Fruit fly (Drosophila melanogaster) whole organism, pupa: ENCODE data around the gene CG2972.
A peak's percentile ranks its signal among the peaks of the same experiment; 100 is the strongest.

Source experiments
- CG13204 ChIP-seq: fragments of 200-800 bp; sonication (Bioruptor generic); optimal IDR thresholded peaks from 2 replicates; lab custom pipeline; 2018; ENCODE audit warnings: missing biosample characterization, mild to moderate bottlenecking, missing genetic modification characterization, moderate library complexity
- CG14655 ChIP-seq: fragments of 200-800 bp; sonication (Bioruptor generic); optimal IDR thresholded peaks from 3 replicates; lab custom pipeline; 2017; ENCODE audit warnings: mild to moderate bottlenecking, missing biosample characterization, missing genetic modification reagents, missing genetic modification characterization
- CG34367 ChIP-seq: fragments of 200-800 bp; sonication (Bioruptor generic); optimal IDR thresholded peaks from 2 replicates; lab custom pipeline; 2018; ENCODE audit warnings: missing biosample characterization, mild to moderate bottlenecking, missing genetic modification characterization
- CG4496 ChIP-seq: fragments of 200-800 bp; sonication (Bioruptor generic); IDR thresholded peaks from 3 replicates; pipeline ENCODE4 v1.3.6; 2022; ENCODE audit warnings: missing biosample characterization, missing genetic modification characterization
- CG8301 ChIP-seq: fragments of 200-800 bp; sonication (Bioruptor generic); optimal IDR thresholded peaks from 2 replicates; lab custom pipeline; 2018; ENCODE audit warnings: missing biosample characterization, mild to moderate bottlenecking, missing genetic modification characterization
- EcR ChIP-seq: fragments of 200-800 bp; sonication (Bioruptor generic); optimal IDR thresholded peaks from 3 replicates; lab custom pipeline; 2019; ENCODE audit warnings: missing biosample characterization, missing genetic modification characterization, mild to moderate bottlenecking, moderate library complexity, missing genetic modification reagents
- Pif1B ChIP-seq: fragments of 200-800 bp; sonication (Bioruptor generic); optimal IDR thresholded peaks from 3 replicates; lab custom pipeline; 2016; ENCODE audit warnings: missing biosample characterization, missing genetic modification characterization
- gl ChIP-seq: fragments of 200-800 bp; sonication (Bioruptor generic); optimal IDR thresholded peaks from 2 replicates; lab custom pipeline; 2018; ENCODE audit warnings: missing biosample characterization, mild to moderate bottlenecking, missing genetic modification characterization
- rn ChIP-seq: fragments of 200-800 bp; sonication (Bioruptor generic); IDR thresholded peaks from 2 replicates; pipeline ENCODE4 v1.3.6; 2022; ENCODE audit warnings: missing biosample characterization, missing genetic modification characterization

DNA sequence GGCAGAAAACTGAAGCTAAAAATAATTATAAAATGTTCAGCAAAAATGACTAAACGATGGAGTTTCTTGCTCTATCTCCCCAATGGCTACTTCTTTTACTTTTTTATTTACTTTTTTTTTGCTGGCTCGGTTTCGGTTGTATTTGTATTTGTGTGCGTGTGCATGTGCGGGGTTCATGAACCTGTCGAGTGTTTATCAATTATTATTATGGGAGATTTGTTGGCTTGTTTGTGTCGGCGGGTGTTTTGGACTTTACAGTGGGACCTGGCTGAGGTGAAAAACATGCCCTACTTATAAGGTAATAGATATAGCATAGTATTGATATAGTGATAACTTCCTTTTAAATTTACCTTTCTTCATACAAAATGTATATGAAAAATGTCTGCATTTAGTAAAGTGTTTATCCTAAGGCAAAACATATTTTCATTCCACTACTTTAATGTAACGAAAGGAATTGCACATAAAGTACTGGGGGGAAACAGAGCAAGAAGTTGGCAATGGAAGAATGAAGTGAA, 20.7 kb downstream of the CG2972 start:
- TF ChIP-seq CG14655 (GFP tag; lab: Kevin White, UChicago): no peak
- no peak for TF ChIP-seq Pif1B (GFP tag; lab: Kevin White, UChicago)
- TF ChIP-seq CG13204 (GFP tag; lab: Kevin White, UChicago): no peak
- no peak for TF ChIP-seq CG34367 (tag; lab: Kevin White, UChicago)
- no peak for TF ChIP-seq rn
- TF ChIP-seq EcR (GFP tag; lab: Kevin White, UChicago): peak; percentile 61
- TF ChIP-seq CG4496 (GFP tag; lab: Robert Waterston, UW): peak; percentile 33; the same call in 2 of the 3 replicates
- TF ChIP-seq gl (tag; lab: Kevin White, UChicago): no peak
- no peak for TF ChIP-seq CG8301
